Worm (Caenorhabditis elegans): ENCODE data around the gene srab-14.

DNA sequence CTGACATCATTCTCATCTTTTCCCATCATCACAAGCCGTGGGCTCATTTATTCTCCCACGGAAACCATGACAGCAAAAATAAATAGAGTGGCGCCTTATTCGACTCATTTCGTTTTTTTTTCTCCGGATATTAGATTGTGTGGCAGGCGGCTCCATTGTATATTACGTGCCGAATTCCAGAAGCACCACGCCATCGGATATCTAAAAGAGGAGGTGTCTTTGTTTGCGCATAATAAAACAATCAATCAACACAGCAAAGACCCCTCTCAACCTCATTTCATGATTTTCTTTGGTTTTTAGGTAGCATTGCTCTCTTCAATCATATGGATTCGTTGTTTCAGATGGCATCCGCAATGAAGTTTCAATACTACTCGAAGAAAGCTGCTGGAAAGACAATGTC is 49.7 kb upstream of the srab-14 start, which contains the start of gene tph-1:
- TF ChIP-seq ztf-11 (tag; optimal IDR thresholded peaks at IDR 0.05): no peak
- no peak for TF ChIP-seq ceh-39 (tag; optimal IDR thresholded peaks at IDR 0.05)
- TF ChIP-seq lin-13 (tag; optimal IDR thresholded peaks at IDR 0.05): no peak
- TF ChIP-seq unc-120 (tag; optimal IDR thresholded peaks at IDR 0.05; ENCODE audit: poor library complexity, severe bottlenecking): no peak
